Fruit fly (Drosophila melanogaster): ENCODE measurements around the gene CG42594.

The CG42594 gene

DNA sequence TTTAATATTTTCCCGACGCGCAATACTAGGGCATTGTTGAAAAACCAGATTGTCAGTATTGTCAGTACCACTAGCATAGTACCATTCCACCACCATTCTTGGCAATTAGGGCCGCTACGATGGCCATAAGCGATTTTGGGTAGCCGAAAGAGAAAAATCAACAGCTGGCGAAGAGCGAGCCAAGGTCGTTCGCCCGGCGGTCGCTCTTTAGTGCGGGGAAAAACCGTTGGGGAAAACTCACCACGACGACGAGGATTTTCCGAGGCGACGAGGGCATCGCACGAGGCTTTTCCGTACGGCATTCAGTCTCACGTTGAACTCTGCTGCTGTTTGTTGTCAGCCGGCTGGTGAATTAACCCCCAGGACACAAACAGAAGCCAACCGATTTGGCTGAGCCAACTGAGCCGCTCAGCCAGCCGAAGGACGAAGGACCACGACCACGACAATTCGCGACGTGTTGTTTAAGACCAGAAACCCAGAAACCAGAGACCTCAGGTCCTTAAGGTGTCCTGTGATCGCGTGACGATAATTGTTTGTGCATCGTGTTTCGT is at the start of gene CG42594:
CG42594 (plus strand) TSS at position 286 of the 551 bp plus-strand sequence.
- TF ChIP-seq kah (GFP tag; optimal IDR thresholded peaks at IDR 0.05), result no peak
- TF ChIP-seq CG4730 (GFP tag; IDR thresholded peaks at IDR 0.05), result no peak
- no peak for TF ChIP-seq klu (GFP tag; IDR thresholded peaks at IDR 0.05)
- TF ChIP-seq Hmx (GFP tag; optimal IDR thresholded peaks at IDR 0.05), result no peak
- no peak for TF ChIP-seq CG10274 (GFP tag; optimal IDR thresholded peaks at IDR 0.05)
- no peak for TF ChIP-seq pb (GFP tag; optimal IDR thresholded peaks at IDR 0.05)
- no peak for TF ChIP-seq row (GFP tag; IDR thresholded peaks at IDR 0.05)
- no peak for TF ChIP-seq zen (tag; optimal IDR thresholded peaks at IDR 0.05)
- no peak for TF ChIP-seq CG17802 (tag; optimal IDR thresholded peaks at IDR 0.05)
- TF ChIP-seq shn (GFP tag; optimal IDR thresholded peaks at IDR 0.05), result no peak
- TF ChIP-seq Pdp1 (GFP tag; optimal IDR thresholded peaks at IDR 0.05), result no peak
- no peak for TF ChIP-seq CkIIα-i1 (GFP tag; IDR thresholded peaks at IDR 0.05)
- TF ChIP-seq CG16779 (GFP tag; IDR thresholded peaks at IDR 0.05), result 0 out of 2 replicates have a peak, but pooled peaks have one; percentile 12
- no peak for TF ChIP-seq cwo (GFP tag; optimal IDR thresholded peaks at IDR 0.05)
- no peak for TF ChIP-seq eve (GFP tag; optimal IDR thresholded peaks at IDR 0.05)
- no peak for TF ChIP-seq CG2875 (GFP tag; optimal IDR thresholded peaks at IDR 0.05)
- no peak for TF ChIP-seq CG12299 (tag; optimal IDR thresholded peaks at IDR 0.05)
- no peak for TF ChIP-seq prd (optimal IDR thresholded peaks at IDR 0.05)
- no peak for TF ChIP-seq prd (GFP tag; IDR thresholded peaks at IDR 0.05)
- TF ChIP-seq pho (GFP tag; optimal IDR thresholded peaks at IDR 0.05), result no peak
- peak in 1 of 2 experiments; percentile 3 for TF ChIP-seq Trl (optimal IDR thresholded peaks at IDR 0.05)
- TF ChIP-seq Trl (GFP tag; optimal IDR thresholded peaks at IDR 0.05), result no peak
- TF ChIP-seq PHDP (tag; optimal IDR thresholded peaks at IDR 0.05), result no peak
- no peak for TF ChIP-seq Nf-YC (tag; optimal IDR thresholded peaks at IDR 0.05)
- no peak for TF ChIP-seq sisA (GFP tag; IDR thresholded peaks at IDR 0.05)
- peak; percentile 65 for TF ChIP-seq CG3163 (GFP tag; optimal IDR thresholded peaks at IDR 0.05)
- TF ChIP-seq caup (GFP tag; optimal IDR thresholded peaks at IDR 0.05; ENCODE audit: severe bottlenecking), result no peak
- TF ChIP-seq psq (GFP tag; optimal IDR thresholded peaks at IDR 0.05), result no peak
- TF ChIP-seq CG15073 (GFP tag; optimal IDR thresholded peaks at IDR 0.05), result no peak
- TF ChIP-seq Six4 (GFP tag; optimal IDR thresholded peaks at IDR 0.05), result no peak
- TF ChIP-seq Stat92E (GFP tag; optimal IDR thresholded peaks at IDR 0.05), result no peak
- TF ChIP-seq grn (GFP tag; optimal IDR thresholded peaks at IDR 0.05), result no peak
- no peak for TF ChIP-seq her (GFP tag; optimal IDR thresholded peaks at IDR 0.05)
- no peak for TF ChIP-seq fru (optimal IDR thresholded peaks at IDR 0.05)
- no peak for TF ChIP-seq wor (GFP tag; IDR thresholded peaks at IDR 0.05)
- no peak for TF ChIP-seq dan (GFP tag; IDR thresholded peaks at IDR 0.05)
- no peak for TF ChIP-seq ttk (GFP tag; IDR thresholded peaks at IDR 0.05)
- TF ChIP-seq Blimp-1 (GFP tag; optimal IDR thresholded peaks at IDR 0.05), result no peak
- TF ChIP-seq Fer2 (tag; optimal IDR thresholded peaks at IDR 0.05), result no peak
- peak; percentile 59 for TF ChIP-seq Ets65A (GFP tag)
- TF ChIP-seq E2f2 (GFP tag; IDR thresholded peaks at IDR 0.05), result no peak
- no peak for TF ChIP-seq CHES-1-like (GFP tag; optimal IDR thresholded peaks at IDR 0.05)
- TF ChIP-seq vfl (GFP tag; optimal IDR thresholded peaks at IDR 0.05), result no peak
- peak; percentile 57 for TF ChIP-seq Jarid2 (GFP tag; optimal IDR thresholded peaks at IDR 0.05)
- no peak for TF ChIP-seq dimm (GFP tag; IDR thresholded peaks at IDR 0.05)
- TF ChIP-seq Med (GFP tag), result no peak
- TF ChIP-seq CG14860 (GFP tag; IDR thresholded peaks at IDR 0.05; ENCODE audit: partially characterized antibody), result no peak
- TF ChIP-seq CG12391 (tag; optimal IDR thresholded peaks at IDR 0.05), result no peak
- TF ChIP-seq sob (GFP tag; IDR thresholded peaks at IDR 0.05), result no peak
- no peak for TF ChIP-seq Ada2b (GFP tag; IDR thresholded peaks at IDR 0.05)
- no peak for TF ChIP-seq onecut (GFP tag; IDR thresholded peaks at IDR 0.05)
- TF ChIP-seq CG6791 (GFP tag; IDR thresholded peaks at IDR 0.05; ENCODE audit: partially characterized antibody), result no peak

Measured in whole organism, embryonic.